Worm (Caenorhabditis elegans) whole organism, L1 larva: Measurements from ENCODE around the gene Y39B6A.29.

Experiments
- C04F5.9 ChIP-seq: sonication (generic microtip); optimal IDR thresholded peaks from 2 replicates; lab custom pipeline; 2016; ENCODE audit warnings: missing genetic modification characterization, missing compliant biosample characterization
- alr-1 ChIP-seq: fragments of 200-800 bp; sonication (Bioruptor generic); optimal IDR thresholded peaks from 2 replicates; lab custom pipeline; 2018; ENCODE audit warnings: borderline replicate concordance, mild to moderate bottlenecking, missing genetic modification characterization, missing compliant biosample characterization
- aly-2 ChIP-seq: fragments of 150-350 bp; optimal IDR thresholded peaks from 2 replicates; lab custom pipeline; 2014; ENCODE audit warnings: missing biosample characterization, missing genetic modification characterization
- ceh-63 ChIP-seq: fragments of 200-800 bp; sonication (Bioruptor generic); optimal IDR thresholded peaks from 2 replicates; lab custom pipeline; 2018; ENCODE audit warnings: mild to moderate bottlenecking, missing genetic modification characterization, missing compliant biosample characterization
- ceh-82 ChIP-seq, 3 experiments: fragments of 150-350 bp in 1 of 3; sonication (generic microtip) in 2 of 3; optimal IDR thresholded peaks; 2 replicates each; lab custom pipeline; 2014 to 2017; ENCODE audit warnings: missing biosample characterization in 3 of 3, missing genetic modification characterization in 3 of 3
- efl-1 ChIP-seq, 4 experiments: fragments of 150-350 bp; optimal IDR thresholded peaks in 3 of 4; peaks in 1 of 4; 1 replicate in 1 of 4; 2 replicates in 3 of 4; lab custom pipeline; 2014; ENCODE audit warnings: missing biosample characterization in 2 of 4, missing genetic modification characterization in 2 of 4, missing genetic modification reagents in 2 of 4
- elt-3 ChIP-seq, 6 experiments: fragments of 150-350 bp in 1 of 6; sonication (generic microtip); optimal IDR thresholded peaks; 2 replicates each; lab custom pipeline; 2017 to 2018; ENCODE audit warnings: missing biosample characterization in 6 of 6, missing genetic modification characterization in 6 of 6, inconsistent platforms in 1 of 6
- ets-5 ChIP-seq: fragments of 200-800 bp; sonication (Bioruptor generic); IDR thresholded peaks from 2 replicates; pipeline ENCODE4 v1.3.6; 2022; ENCODE audit warnings: missing genetic modification characterization, missing compliant biosample characterization
- fkh-4 ChIP-seq: sonication (generic microtip); optimal IDR thresholded peaks from 2 replicates; lab custom pipeline; 2016; ENCODE audit warnings: missing compliant biosample characterization, missing genetic modification characterization, borderline replicate concordance
- isw-1 ChIP-seq: fragments of 200-800 bp; sonication (Bioruptor generic); IDR thresholded peaks from 2 replicates; pipeline ENCODE4 v1.3.6; 2022; ENCODE audit warnings: missing genetic modification characterization, missing compliant biosample characterization
- jun-1 ChIP-seq: fragments of 150-350 bp; optimal IDR thresholded peaks from 2 replicates; lab custom pipeline; 2014; ENCODE audit warnings: missing biosample characterization, missing genetic modification reagents, missing genetic modification characterization
- lin-15B ChIP-seq: fragments of 150-350 bp; sonication (generic microtip); optimal IDR thresholded peaks from 3 replicates; lab custom pipeline; 2014; ENCODE audit warnings: missing biosample characterization, missing genetic modification characterization
- lin-35 ChIP-seq, 2 experiments: fragments of 150-350 bp; optimal IDR thresholded peaks; 2 replicates each; lab custom pipeline; 2014; ENCODE audit warnings: missing biosample characterization in 2 of 2, missing genetic modification characterization in 2 of 2, missing genetic modification reagents in 2 of 2
- mdl-1 ChIP-seq, 2 experiments: fragments of 150-350 bp; optimal IDR thresholded peaks; 2 replicates each; lab custom pipeline; 2014 to 2017; ENCODE audit warnings: missing biosample characterization in 2 of 2, missing genetic modification characterization in 2 of 2, inconsistent platforms in 1 of 2
- mep-1 ChIP-seq: fragments of 150-350 bp; optimal IDR thresholded peaks from 2 replicates; lab custom pipeline; 2014; ENCODE audit warnings: missing biosample characterization, missing genetic modification characterization
- nhr-19 ChIP-seq: fragments of 200-800 bp; sonication (Bioruptor generic); conservative IDR thresholded peaks from 2 replicates; pipeline ENCODE4 v1.3.6; 2022; ENCODE audit warnings: missing genetic modification characterization, missing compliant biosample characterization
- nhr-47 ChIP-seq: sonication (generic microtip); optimal IDR thresholded peaks from 2 replicates; lab custom pipeline; 2016; ENCODE audit warnings: mild to moderate bottlenecking, missing genetic modification characterization, moderate library complexity, missing compliant biosample characterization
- nhr-76 ChIP-seq: sonication (generic microtip); optimal IDR thresholded peaks from 2 replicates; lab custom pipeline; 2017; ENCODE audit warnings: missing biosample characterization, missing genetic modification characterization
- nhr-84 ChIP-seq: sonication (generic microtip); optimal IDR thresholded peaks from 2 replicates; lab custom pipeline; 2017; ENCODE audit warnings: missing biosample characterization, missing genetic modification characterization
- nhr-85 ChIP-seq: sonication (generic microtip); peaks from one replicate; lab custom pipeline; 2016; ENCODE audit warnings: missing genetic modification characterization, inconsistent platforms, missing compliant biosample characterization
- nhr-90 ChIP-seq: sonication (generic microtip); optimal IDR thresholded peaks from 2 replicates; lab custom pipeline; 2016; ENCODE audit warnings: mild to moderate bottlenecking, missing genetic modification characterization, missing compliant biosample characterization; ENCODE audit not compliant: poor library complexity
- pag-3 ChIP-seq: sonication (generic microtip); optimal IDR thresholded peaks from 2 replicates; lab custom pipeline; 2017; ENCODE audit warnings: missing genetic modification characterization, mild to moderate bottlenecking, missing compliant biosample characterization, antibody characterized with exemption, borderline replicate concordance; ENCODE audit not compliant: insufficient read depth
- rnt-1 ChIP-seq: sonication (generic microtip); optimal IDR thresholded peaks from 2 replicates; lab custom pipeline; 2016; ENCODE audit warnings: mild to moderate bottlenecking, missing genetic modification characterization, moderate library complexity, missing compliant biosample characterization
- snpc-4 ChIP-seq: fragments of 150-350 bp; optimal IDR thresholded peaks from 2 replicates; lab custom pipeline; 2014; ENCODE audit warnings: missing biosample characterization, missing genetic modification characterization
- snu-23 ChIP-seq: sonication (generic microtip); optimal IDR thresholded peaks from 2 replicates; lab custom pipeline; 2016; ENCODE audit warnings: missing genetic modification characterization, missing compliant biosample characterization
- sptf-1 ChIP-seq: fragments of 150-350 bp; optimal IDR thresholded peaks from 2 replicates; lab custom pipeline; 2014; ENCODE audit warnings: missing biosample characterization, missing genetic modification characterization
- sup-37 ChIP-seq: fragments of 200-800 bp; sonication (Bioruptor generic); optimal IDR thresholded peaks from 2 replicates; lab custom pipeline; 2018; ENCODE audit warnings: mild to moderate bottlenecking, missing genetic modification characterization, missing compliant biosample characterization
- unc-30 ChIP-seq: sonication (generic microtip); optimal IDR thresholded peaks from 2 replicates; lab custom pipeline; 2017; ENCODE audit warnings: missing biosample characterization, missing genetic modification characterization
- unc-62 ChIP-seq: fragments of 150-350 bp; optimal IDR thresholded peaks from 2 replicates; lab custom pipeline; 2014; ENCODE audit warnings: missing biosample characterization, missing genetic modification reagents, missing genetic modification characterization
- unc-86 ChIP-seq: sonication (generic microtip); optimal IDR thresholded peaks from 2 replicates; lab custom pipeline; 2016; ENCODE audit warnings: missing genetic modification characterization, missing compliant biosample characterization
- vab-15 ChIP-seq: sonication (generic microtip); optimal IDR thresholded peaks from 2 replicates; lab custom pipeline; 2017; ENCODE audit warnings: missing genotype, mild to moderate bottlenecking, missing genetic modification characterization, missing compliant biosample characterization
- ztf-11 ChIP-seq, 2 experiments: sonication (generic microtip); optimal IDR thresholded peaks; 2 replicates each; lab custom pipeline; 2016 to 2017; ENCODE audit warnings: missing genetic modification characterization in 2 of 2, missing biosample characterization in 1 of 2, missing compliant biosample characterization in 1 of 2

Y39B6A.29 gene

ce11 chrV:19049140-19050092 lies 24.8 kb upstream of the Y39B6A.29 start (continued):
- TF ChIP-seq lin-35 (GFP tag; optimal IDR thresholded peaks at IDR 0.05; lab: Kevin White, UChicago) (peak in 1 of 2 experiments; percentile 50), aly-2 (tag; lab: Kevin White, UChicago) (peak; percentile 90), snu-23 (GFP tag; lab: Kevin White, UChicago) (no peak), alr-1 (tag; lab: Kevin White, UChicago) (no peak), nhr-76 (tag; lab: Kevin White, UChicago) (no peak), unc-30 (tag; lab: Kevin White, UChicago) (no peak), pag-3 (tag; lab: Kevin White, UChicago) (no peak)

- no peak for TF ChIP-seq sptf-1 (tag; lab: Kevin White, UChicago)
- TF ChIP-seq nhr-47 = no peak
Measured at ce11 chrV:19047442-19047841, 22.9 kb upstream of the Y39B6A.29 start.

- TF ChIP-seq nhr-90 (tag; lab: Kevin White, UChicago) (no peak), vab-15 (tag; lab: Kevin White, UChicago) (no peak)
- TF ChIP-seq, all 84 proteins: peak for 0
Measured at ce11 chrV:19044753-19045152, 20.2 kb upstream of the Y39B6A.29 start, which contains the start of gene asp-15. asp-15 (minus strand) TSS chrV:19044853.

ce11 chrV:19042256-19042655 lies 17.7 kb upstream of the Y39B6A.29 start, which contains the start of gene asp-16:
asp-16 (minus strand) TSS chrV:19042605.
- TF ChIP-seq nhr-47 (no peak), jun-1 (no peak), unc-86 (no peak), sup-37 (GFP tag; lab: Kevin White, UChicago) (no peak), ceh-82 (tag; optimal IDR thresholded peaks at IDR 0.05; lab: Kevin White, UChicago) (no peak), lin-15B (tag; lab: Kevin White, UChicago) (no peak), nhr-84 (no peak), nhr-19 (GFP tag; lab: Robert Waterston, UW) (no peak), elt-3 (tag; optimal IDR thresholded peaks at IDR 0.05; lab: Kevin White, UChicago) (no peak), ets-5 (GFP tag; lab: Robert Waterston, UW) (no peak), unc-62 (GFP tag; lab: Kevin White, UChicago) (no peak), ztf-11 (tag; optimal IDR thresholded peaks at IDR 0.05; lab: Kevin White, UChicago) (no peak), fkh-4 (no peak)
- TF ChIP-seq, all 84 proteins: peak for 0

ce11 chrV:19037222-19037621 lies 12.6 kb upstream of the Y39B6A.29 start, which contains the start of gene asp-17:
asp-17 (minus strand) TSS chrV:19037322.
- TF ChIP-seq nhr-85 (tag; lab: Kevin White, UChicago) (peak; percentile 17), ztf-11 (tag; optimal IDR thresholded peaks at IDR 0.05; lab: Kevin White, UChicago) (no peak)
- TF ChIP-seq, all 84 proteins: peak for 1

- TF ChIP-seq nhr-47 = no peak
- no peak for TF ChIP-seq snpc-4 (tag; lab: Kevin White, UChicago)
- TF ChIP-seq mep-1 (tag; lab: Kevin White, UChicago) = no peak
- TF ChIP-seq mdl-1 (tag; optimal IDR thresholded peaks at IDR 0.05; lab: Kevin White, UChicago) = no peak
- no peak for TF ChIP-seq efl-1 (optimal IDR thresholded peaks at IDR 0.05; lab: Kevin White, UChicago)
- no peak for TF ChIP-seq efl-1 (GFP tag; optimal IDR thresholded peaks at IDR 0.05 in 1 of 2; lab: Kevin White, UChicago)
- TF ChIP-seq nhr-19 (GFP tag; lab: Robert Waterston, UW) = no peak
- no peak for TF ChIP-seq sup-37 (GFP tag; lab: Kevin White, UChicago)
- no peak for TF ChIP-seq rnt-1 (tag; lab: Kevin White, UChicago)
- no peak for TF ChIP-seq isw-1
- TF ChIP-seq ceh-63 (GFP tag; lab: Kevin White, UChicago) = no peak
- TF ChIP-seq lin-35 (GFP tag; optimal IDR thresholded peaks at IDR 0.05; lab: Kevin White, UChicago) = no peak
- no peak for TF ChIP-seq C04F5.9 (tag; lab: Kevin White, UChicago)
Measured at ce11 chrV:19036061-19036460, 11.5 kb upstream of the Y39B6A.29 start.
